Worm (Caenorhabditis elegans): ENCODE measurements around the gene pot-2.

ce11 chrII:14523070-14523572, 852 bp upstream of the pot-2 start, which contains the start of gene btb-20:
- TF ChIP-seq pqm-1 (tag; optimal IDR thresholded peaks at IDR 0.05) = no peak
- no peak for TF ChIP-seq ztf-11 (tag; optimal IDR thresholded peaks at IDR 0.05)
- TF ChIP-seq elt-3 (tag; optimal IDR thresholded peaks at IDR 0.05) = no peak
- TF ChIP-seq unc-62 (GFP tag; optimal IDR thresholded peaks at IDR 0.05) = no peak
- no peak for TF ChIP-seq mdl-1 (tag; optimal IDR thresholded peaks at IDR 0.05)
- no peak for TF ChIP-seq ama-1 (optimal IDR thresholded peaks at IDR 0.05)
- no peak for TF ChIP-seq R02D3.7 (tag; optimal IDR thresholded peaks at IDR 0.05)
- TF ChIP-seq nhr-25 (tag; optimal IDR thresholded peaks at IDR 0.05) = no peak
